Worm (Caenorhabditis elegans) whole organism, L2 larva: ENCODE measurements around the gene aakb-2.

ENCODE experiments used
- C34F6.9 ChIP-seq: fragments of 150-350 bp; optimal IDR thresholded peaks from 2 replicates; lab custom pipeline; 2014; ENCODE audit warnings: missing biosample characterization, missing genetic modification characterization
- F13H6.1 ChIP-seq: sonication (generic microtip); optimal IDR thresholded peaks from 2 replicates; lab custom pipeline; 2016; ENCODE audit warnings: missing genetic modification characterization, missing compliant biosample characterization
- R02D3.7 ChIP-seq: fragments of 150-350 bp; optimal IDR thresholded peaks from 2 replicates; lab custom pipeline; 2014; ENCODE audit warnings: missing biosample characterization, missing genetic modification characterization
- Y55F3AM.14 ChIP-seq: fragments of 200-800 bp; sonication (Bioruptor generic); optimal IDR thresholded peaks from 2 replicates; lab custom pipeline; 2018; ENCODE audit warnings: mild to moderate bottlenecking, missing genetic modification characterization, missing compliant biosample characterization
- ZK546.5 ChIP-seq: sonication (generic microtip); optimal IDR thresholded peaks from 2 replicates; lab custom pipeline; 2017; ENCODE audit warnings: missing biosample characterization, missing genetic modification characterization
- alr-1 ChIP-seq: fragments of 150-350 bp; optimal IDR thresholded peaks from 2 replicates; lab custom pipeline; 2014; ENCODE audit warnings: missing biosample characterization, missing genetic modification characterization
- aly-2 ChIP-seq: fragments of 150-350 bp; optimal IDR thresholded peaks from 2 replicates; lab custom pipeline; 2014; ENCODE audit warnings: missing biosample characterization, missing genetic modification characterization
- ama-1 ChIP-seq: fragments of 150-350 bp; optimal IDR thresholded peaks from 2 replicates; lab custom pipeline; 2018; ENCODE audit warnings: inconsistent platforms
- ceh-16 ChIP-seq: fragments of 150-350 bp; optimal IDR thresholded peaks from 2 replicates; lab custom pipeline; 2014; ENCODE audit warnings: missing biosample characterization, missing genetic modification characterization
- ceh-82 ChIP-seq: fragments of 150-350 bp; optimal IDR thresholded peaks from 2 replicates; lab custom pipeline; 2014; ENCODE audit warnings: missing biosample characterization, missing genetic modification characterization
- crh-2 ChIP-seq: sonication (generic microtip); optimal IDR thresholded peaks from 2 replicates; lab custom pipeline; 2017; ENCODE audit warnings: missing biosample characterization, missing genetic modification characterization
- dmd-4 ChIP-seq: sonication (generic microtip); optimal IDR thresholded peaks from 2 replicates; lab custom pipeline; 2017; ENCODE audit warnings: missing biosample characterization, missing genetic modification characterization
- egl-27 ChIP-seq: sonication (generic microtip); optimal IDR thresholded peaks from 3 replicates; lab custom pipeline; 2017; ENCODE audit warnings: missing biosample characterization, missing genetic modification reagents, missing genetic modification characterization
- elt-1 ChIP-seq: fragments of 150-350 bp; optimal IDR thresholded peaks from 2 replicates; lab custom pipeline; 2014; ENCODE audit warnings: missing biosample characterization, missing genetic modification characterization
- elt-3 ChIP-seq: sonication (generic microtip); optimal IDR thresholded peaks from 2 replicates; lab custom pipeline; 2017; ENCODE audit warnings: missing biosample characterization, missing genetic modification characterization
- fos-1 ChIP-seq: fragments of 150-350 bp; optimal IDR thresholded peaks from 2 replicates; lab custom pipeline; 2014; ENCODE audit warnings: missing biosample characterization, missing genetic modification characterization
- gmeb-1 ChIP-seq: fragments of 150-350 bp; optimal IDR thresholded peaks from 2 replicates; lab custom pipeline; 2014; ENCODE audit warnings: missing biosample characterization, missing genetic modification characterization
- lin-11 ChIP-seq: fragments of 150-350 bp; sonication (generic microtip); optimal IDR thresholded peaks from 2 replicates; lab custom pipeline; 2014; ENCODE audit warnings: missing biosample characterization, missing genetic modification characterization, inconsistent platforms, mixed read lengths
- lin-13 ChIP-seq: fragments of 150-350 bp; optimal IDR thresholded peaks from 2 replicates; lab custom pipeline; 2014; ENCODE audit warnings: missing biosample characterization, missing genetic modification reagents, missing genetic modification characterization
- lin-39 ChIP-seq: fragments of 150-350 bp; optimal IDR thresholded peaks from 2 replicates; lab custom pipeline; 2014; ENCODE audit warnings: missing biosample characterization, missing genetic modification reagents, missing genetic modification characterization
- lsy-2 ChIP-seq, 2 experiments: fragments of 150-350 bp in 1 of 2; sonication (generic microtip) in 1 of 2; optimal IDR thresholded peaks; 2 replicates each; lab custom pipeline; 2014 to 2017; ENCODE audit warnings: missing biosample characterization in 2 of 2, missing genetic modification characterization in 2 of 2
- mbf-1 ChIP-seq: sonication (generic microtip); optimal IDR thresholded peaks from 2 replicates; lab custom pipeline; 2017; ENCODE audit warnings: missing biosample characterization, missing genetic modification characterization
- mdl-1 ChIP-seq, 2 experiments: fragments of 150-350 bp in 1 of 2; sonication (generic microtip) in 1 of 2; optimal IDR thresholded peaks; 2 replicates each; lab custom pipeline; 2017; ENCODE audit warnings: missing biosample characterization in 2 of 2, missing genetic modification characterization in 2 of 2
- nhr-10 ChIP-seq: sonication (generic microtip); optimal IDR thresholded peaks from 2 replicates; lab custom pipeline; 2017; ENCODE audit warnings: missing biosample characterization, missing genetic modification characterization
- nhr-11 ChIP-seq: fragments of 150-350 bp; optimal IDR thresholded peaks from 2 replicates; lab custom pipeline; 2014; ENCODE audit warnings: missing biosample characterization, missing genetic modification characterization
- nhr-12 ChIP-seq: fragments of 150-350 bp; optimal IDR thresholded peaks from 2 replicates; lab custom pipeline; 2014; ENCODE audit warnings: missing biosample characterization, missing genetic modification characterization
- nhr-129 ChIP-seq: fragments of 150-350 bp; optimal IDR thresholded peaks from 2 replicates; lab custom pipeline; 2014; ENCODE audit warnings: missing biosample characterization, missing genetic modification characterization
- nhr-23 ChIP-seq: fragments of 150-350 bp; optimal IDR thresholded peaks from 2 replicates; lab custom pipeline; 2014; ENCODE audit warnings: missing biosample characterization, missing genetic modification reagents, missing genetic modification characterization
- nhr-237 ChIP-seq: fragments of 150-350 bp; optimal IDR thresholded peaks from 2 replicates; lab custom pipeline; 2014; ENCODE audit warnings: missing biosample characterization, missing genetic modification characterization
- nhr-25 ChIP-seq: fragments of 150-350 bp; sonication (generic microtip); optimal IDR thresholded peaks from 3 replicates; lab custom pipeline; 2014; ENCODE audit warnings: missing biosample characterization, missing genetic modification characterization
- nhr-6 ChIP-seq: fragments of 150-350 bp; optimal IDR thresholded peaks from 2 replicates; lab custom pipeline; 2014; ENCODE audit warnings: missing biosample characterization, missing genetic modification characterization
- nhr-77 ChIP-seq: fragments of 150-350 bp; optimal IDR thresholded peaks from 2 replicates; lab custom pipeline; 2014; ENCODE audit warnings: missing biosample characterization, missing genetic modification characterization
- sem-4 ChIP-seq: fragments of 150-350 bp; optimal IDR thresholded peaks from 2 replicates; lab custom pipeline; 2014; ENCODE audit warnings: missing biosample characterization, missing genetic modification reagents, missing genetic modification characterization
- sma-3 ChIP-seq: sonication (generic microtip); optimal IDR thresholded peaks from 2 replicates; lab custom pipeline; 2016; ENCODE audit warnings: missing genetic modification reagents, missing genetic modification characterization, missing compliant biosample characterization
- sma-9 ChIP-seq, 2 experiments: fragments of 150-350 bp in 1 of 2; sonication (generic microtip) in 1 of 2; optimal IDR thresholded peaks; 2 replicates each; lab custom pipeline; 2014 to 2016; ENCODE audit warnings: missing genetic modification characterization in 2 of 2, mild to moderate bottlenecking in 1 of 2, missing biosample characterization in 1 of 2, missing compliant biosample characterization in 1 of 2, missing genetic modification reagents in 1 of 2, moderate library complexity in 1 of 2
- unc-39 ChIP-seq: fragments of 150-350 bp; optimal IDR thresholded peaks from 2 replicates; lab custom pipeline; 2014; ENCODE audit warnings: missing biosample characterization, missing genetic modification characterization
- unc-55 ChIP-seq: fragments of 150-350 bp; sonication (generic microtip); optimal IDR thresholded peaks from 3 replicates; lab custom pipeline; 2014; ENCODE audit warnings: missing biosample characterization, missing genetic modification reagents, missing genetic modification characterization
- unc-62 ChIP-seq: fragments of 150-350 bp; optimal IDR thresholded peaks from 2 replicates; lab custom pipeline; 2014; ENCODE audit warnings: missing biosample characterization, missing genetic modification reagents, missing genetic modification characterization
- zag-1 ChIP-seq: fragments of 150-350 bp; optimal IDR thresholded peaks from 2 replicates; lab custom pipeline; 2014; ENCODE audit warnings: missing biosample characterization, missing genetic modification characterization
- ztf-4 ChIP-seq: fragments of 150-350 bp; optimal IDR thresholded peaks from 2 replicates; lab custom pipeline; 2014; ENCODE audit warnings: missing biosample characterization, missing genetic modification characterization

The aakb-2 gene

ce11 chrIII:11278817-11279216 lies 41.9 kb downstream of the aakb-2 start, which contains the start of gene Y47D3A.21:
Gene Y47D3A.21 (minus strand): TSS chrIII:11278917.
- no peak for TF ChIP-seq ama-1 (lab: Kevin White, UChicago)
- TF ChIP-seq elt-3 (tag; lab: Kevin White, UChicago) = no peak
- no peak for TF ChIP-seq elt-1 (tag; lab: Kevin White, UChicago)
- no peak for TF ChIP-seq ceh-16 (tag; lab: Kevin White, UChicago)
- TF ChIP-seq ceh-82 = no peak
- TF ChIP-seq unc-55 = no peak
- no peak for TF ChIP-seq nhr-129 (tag; lab: Kevin White, UChicago)
- no peak for TF ChIP-seq sma-3
- TF ChIP-seq zag-1 (tag; lab: Kevin White, UChicago) = no peak
- no peak for TF ChIP-seq lsy-2 (tag; optimal IDR thresholded peaks at IDR 0.05; lab: Kevin White, UChicago)
- TF ChIP-seq alr-1 (tag; lab: Kevin White, UChicago) = no peak
- TF ChIP-seq sem-4 = no peak
- no peak for TF ChIP-seq ztf-4 (tag; lab: Kevin White, UChicago)
- no peak for TF ChIP-seq nhr-6 (tag; lab: Kevin White, UChicago)
- TF ChIP-seq mbf-1 (tag; lab: Kevin White, UChicago) = no peak

ce11 chrIII:11279954-11280353 lies 43.0 kb downstream of the aakb-2 start:
- TF ChIP-seq egl-27 (no peak), unc-62 (GFP tag; lab: Kevin White, UChicago) (no peak), fos-1 (tag; lab: Kevin White, UChicago) (no peak)

- TF ChIP-seq dmd-4 (tag; lab: Kevin White, UChicago) (no peak), nhr-12 (no peak), lin-11 (tag; lab: Kevin White, UChicago) (no peak), gmeb-1 (no peak), mdl-1 (tag; optimal IDR thresholded peaks at IDR 0.05; lab: Kevin White, UChicago) (no peak), unc-55 (no peak), nhr-25 (tag; lab: Kevin White, UChicago) (no peak), lin-13 (GFP tag; lab: Kevin White, UChicago) (no peak), R02D3.7 (tag; lab: Kevin White, UChicago) (no peak), unc-39 (tag; lab: Kevin White, UChicago) (no peak), lin-39 (no peak), ZK546.5 (tag; lab: Kevin White, UChicago) (no peak), nhr-23 (no peak)
Measured at ce11 chrIII:11283648-11284047, 46.7 kb downstream of the aakb-2 start.

ce11 chrIII:11286069-11286468 lies 49.1 kb downstream of the aakb-2 start:
- TF ChIP-seq gmeb-1 (peak; percentile 86), sma-3 (peak; percentile 41), lin-13 (GFP tag; lab: Kevin White, UChicago) (peak; percentile 35), unc-55 (peak; percentile 56), nhr-10 (no peak), nhr-129 (tag; lab: Kevin White, UChicago) (no peak), lin-39 (no peak), aly-2 (tag; lab: Kevin White, UChicago) (no peak), crh-2 (tag; lab: Kevin White, UChicago) (peak; percentile 87), lsy-2 (tag; optimal IDR thresholded peaks at IDR 0.05; lab: Kevin White, UChicago) (peak in 1 of 2 experiments; percentile 44), C34F6.9 (peak; percentile 44), F13H6.1 (tag; lab: Kevin White, UChicago) (peak; percentile 32), Y55F3AM.14 (no peak), sma-9 (GFP tag; optimal IDR thresholded peaks at IDR 0.05; lab: Kevin White, UChicago) (no peak), sma-9 (tag; optimal IDR thresholded peaks at IDR 0.05; lab: Kevin White, UChicago) (no peak)

- no peak for TF ChIP-seq nhr-237 (tag; lab: Kevin White, UChicago)
- no peak for TF ChIP-seq unc-55
- TF ChIP-seq sma-9 (GFP tag; optimal IDR thresholded peaks at IDR 0.05; lab: Kevin White, UChicago) = no peak
- TF ChIP-seq sma-9 (tag; optimal IDR thresholded peaks at IDR 0.05; lab: Kevin White, UChicago) = no peak
- TF ChIP-seq nhr-12 = no peak
- TF ChIP-seq sem-4 = no peak
- no peak for TF ChIP-seq unc-39 (tag; lab: Kevin White, UChicago)
- no peak for TF ChIP-seq lin-13 (GFP tag; lab: Kevin White, UChicago)
- no peak for TF ChIP-seq elt-1 (tag; lab: Kevin White, UChicago)
- TF ChIP-seq nhr-11 = no peak
- TF ChIP-seq unc-62 (GFP tag; lab: Kevin White, UChicago) = no peak
- no peak for TF ChIP-seq nhr-77 (tag; lab: Kevin White, UChicago)
Measured at ce11 chrIII:11287340-11287739, 50.4 kb downstream of the aakb-2 start.
